Fruit fly (Drosophila melanogaster) whole organism, embryonic: ENCODE results near the gene Irbp18.

ENCODE experiments used
- C15 ChIP-seq: fragments of 200-800 bp; sonication (Bioruptor generic); IDR thresholded peaks from 3 replicates; pipeline ENCODE4 v1.3.6; 2022; ENCODE audit warnings: missing biosample characterization, missing genetic modification characterization
- CG10209 ChIP-seq: fragments of 200-800 bp; sonication (Bioruptor generic); optimal IDR thresholded peaks from 3 replicates; lab custom pipeline; 2017; ENCODE audit warnings: missing biosample characterization, mild to moderate bottlenecking, missing genetic modification characterization, missing genetic modification reagents
- CG11085 ChIP-seq: fragments of 200-800 bp; sonication (Bioruptor generic); IDR thresholded peaks from 2 replicates; pipeline ENCODE4 v1.3.6; 2022; ENCODE audit warnings: missing biosample characterization, missing genetic modification characterization
- CG12155 ChIP-seq: fragments of 200-800 bp; sonication (Bioruptor generic); optimal IDR thresholded peaks from 3 replicates; lab custom pipeline; 2016; ENCODE audit warnings: missing biosample characterization, missing genetic modification characterization
- CG12236 ChIP-seq: fragments of 200-800 bp; sonication (Bioruptor generic); optimal IDR thresholded peaks from 2 replicates; lab custom pipeline; 2016; ENCODE audit warnings: missing biosample characterization, missing genetic modification characterization
- CG1233 ChIP-seq: fragments of 200-800 bp; sonication (Bioruptor generic); optimal IDR thresholded peaks from 4 replicates; lab custom pipeline; 2018; ENCODE audit warnings: missing biosample characterization, mild to moderate bottlenecking, missing genetic modification characterization
- CG12769 ChIP-seq: fragments of 200-800 bp; sonication (Bioruptor generic); optimal IDR thresholded peaks from 2 replicates; lab custom pipeline; 2019; ENCODE audit warnings: missing biosample characterization, mild to moderate bottlenecking, missing genetic modification characterization, moderate library complexity
- CG13287 ChIP-seq: fragments of 200-800 bp; sonication (Bioruptor generic); IDR thresholded peaks from 2 replicates; pipeline ENCODE4 v1.3.6; 2022; ENCODE audit warnings: missing biosample characterization, missing genetic modification characterization; ENCODE audit not compliant: partially characterized antibody
- CG13775 ChIP-seq: fragments of 200-800 bp; sonication (Bioruptor generic); optimal IDR thresholded peaks from 3 replicates; lab custom pipeline; 2017; ENCODE audit warnings: missing biosample characterization, mild to moderate bottlenecking, missing genetic modification characterization
- CG14050 ChIP-seq: fragments of 200-800 bp; sonication (Bioruptor generic); IDR thresholded peaks from 3 replicates; pipeline ENCODE4 v1.3.6; 2022; ENCODE audit warnings: missing biosample characterization, missing genetic modification characterization
- CG14860 ChIP-seq: fragments of 200-800 bp; sonication (Bioruptor generic); IDR thresholded peaks from 3 replicates; pipeline ENCODE4 v1.3.6; 2022; ENCODE audit warnings: missing biosample characterization, missing genetic modification characterization; ENCODE audit not compliant: partially characterized antibody
- CG15269 ChIP-seq: fragments of 200-800 bp; sonication (Bioruptor generic); optimal IDR thresholded peaks from 2 replicates; lab custom pipeline; 2018; ENCODE audit warnings: missing biosample characterization, mild to moderate bottlenecking, missing genetic modification characterization, moderate library complexity
- CG17359 ChIP-seq: fragments of 200-800 bp; sonication (Bioruptor generic); optimal IDR thresholded peaks from 3 replicates; lab custom pipeline; 2018; ENCODE audit warnings: missing biosample characterization, mild to moderate bottlenecking, missing genetic modification characterization, moderate library complexity
- CG17802 ChIP-seq: fragments of 200-800 bp; sonication (Bioruptor generic); optimal IDR thresholded peaks from 2 replicates; lab custom pipeline; 2018; ENCODE audit warnings: missing biosample characterization, mild to moderate bottlenecking, missing genetic modification characterization, moderate library complexity
- CG1792 ChIP-seq: fragments of 200-800 bp; sonication (Bioruptor generic); optimal IDR thresholded peaks from 2 replicates; lab custom pipeline; 2016; ENCODE audit warnings: missing biosample characterization, missing genetic modification characterization
- CG2116 ChIP-seq: fragments of 200-800 bp; sonication (Bioruptor generic); optimal IDR thresholded peaks from 3 replicates; lab custom pipeline; 2018; ENCODE audit warnings: missing biosample characterization, mild to moderate bottlenecking, missing genetic modification characterization
- CG30403 ChIP-seq: fragments of 200-800 bp; sonication (Bioruptor generic); optimal IDR thresholded peaks from 3 replicates; lab custom pipeline; 2016; ENCODE audit warnings: missing biosample characterization, missing genetic modification characterization
- CG3838 ChIP-seq: fragments of 200-800 bp; sonication (Bioruptor generic); optimal IDR thresholded peaks from 3 replicates; lab custom pipeline; 2016; ENCODE audit warnings: missing biosample characterization, missing genetic modification characterization
- CG4360 ChIP-seq: fragments of 200-800 bp; sonication (Bioruptor generic); IDR thresholded peaks from 2 replicates; pipeline ENCODE4 v1.3.6; 2022; ENCODE audit warnings: missing biosample characterization, missing genetic modification characterization
- CG4707 ChIP-seq: fragments of 200-800 bp; sonication (Bioruptor generic); optimal IDR thresholded peaks from 2 replicates; lab custom pipeline; 2018; ENCODE audit warnings: missing biosample characterization, mild to moderate bottlenecking, missing genetic modification characterization, moderate library complexity
- CG7271 ChIP-seq: fragments of 200-800 bp; sonication (Bioruptor generic); optimal IDR thresholded peaks from 2 replicates; lab custom pipeline; 2018; ENCODE audit warnings: missing biosample characterization, mild to moderate bottlenecking, missing genetic modification characterization, moderate library complexity
- CG7987 ChIP-seq: fragments of 200-800 bp; sonication (Bioruptor generic); optimal IDR thresholded peaks from 2 replicates; lab custom pipeline; 2018; ENCODE audit warnings: missing biosample characterization, mild to moderate bottlenecking, missing genetic modification characterization, moderate library complexity
- CTCF ChIP-seq: fragments of 200-800 bp; sonication (Bioruptor generic); optimal IDR thresholded peaks from 2 replicates; lab custom pipeline; 2017; ENCODE audit warnings: missing biosample characterization, mild to moderate bottlenecking, missing genetic modification characterization, moderate library complexity
- CkIIα-i1 ChIP-seq: fragments of 200-800 bp; sonication (Bioruptor generic); IDR thresholded peaks from 2 replicates; pipeline ENCODE4 v1.3.6; 2022; ENCODE audit warnings: missing biosample characterization, missing genetic modification characterization
- D19A ChIP-seq: fragments of 200-800 bp; optimal IDR thresholded peaks from 3 replicates; lab custom pipeline; 2019; ENCODE audit warnings: missing biosample characterization, mild to moderate bottlenecking, missing genetic modification characterization, moderate library complexity
- Dbx ChIP-seq: fragments of 200-800 bp; sonication (Bioruptor generic); IDR thresholded peaks from 3 replicates; pipeline ENCODE4 v1.3.6; 2022; ENCODE audit warnings: missing biosample characterization, missing genetic modification characterization
- Fer1 ChIP-seq: fragments of 200-800 bp; sonication (Bioruptor generic); optimal IDR thresholded peaks from 2 replicates; lab custom pipeline; 2017; ENCODE audit warnings: missing biosample characterization, mild to moderate bottlenecking, missing genetic modification characterization
- HLHmδ ChIP-seq: fragments of 200-800 bp; sonication (Bioruptor generic); optimal IDR thresholded peaks from 2 replicates; lab custom pipeline; 2018; ENCODE audit warnings: missing biosample characterization, mild to moderate bottlenecking, missing genetic modification characterization, moderate library complexity
- Mrtf ChIP-seq: fragments of 200-800 bp; sonication (Bioruptor generic); IDR thresholded peaks from 3 replicates; pipeline ENCODE4 v1.3.6; 2022; ENCODE audit warnings: missing biosample characterization, missing genetic modification characterization
- Usf ChIP-seq: fragments of 200-800 bp; sonication (Bioruptor generic); optimal IDR thresholded peaks from 2 replicates; lab custom pipeline; 2017; ENCODE audit warnings: missing genotype, missing biosample characterization, missing genetic modification characterization
- Xrp1 ChIP-seq: fragments of 200-800 bp; sonication (Bioruptor generic); IDR thresholded peaks from 2 replicates; pipeline ENCODE4 v1.3.6; 2022; ENCODE audit warnings: missing biosample characterization, missing genetic modification characterization
- ac ChIP-seq: fragments of 200-800 bp; sonication (Bioruptor generic); optimal IDR thresholded peaks from 3 replicates; lab custom pipeline; 2017; ENCODE audit warnings: missing biosample characterization, mild to moderate bottlenecking, missing genetic modification characterization
- ara ChIP-seq: fragments of 200-800 bp; sonication (Bioruptor generic); IDR thresholded peaks from 2 replicates; pipeline ENCODE4 v1.3.6; 2022; ENCODE audit warnings: missing biosample characterization, missing genetic modification characterization
- ato ChIP-seq: fragments of 200-800 bp; sonication (Bioruptor generic); IDR thresholded peaks from 2 replicates; pipeline ENCODE4 v1.3.6; 2022; ENCODE audit warnings: missing biosample characterization, missing genetic modification characterization; ENCODE audit not compliant: partially characterized antibody
- cad ChIP-seq: fragments of >200 bp; optimal IDR thresholded peaks from 2 replicates; lab custom pipeline; 2017; ENCODE audit warnings: missing biosample characterization, missing genetic modification characterization
- dm ChIP-seq: fragments of 200-800 bp; sonication (Bioruptor generic); optimal IDR thresholded peaks from 3 replicates; lab custom pipeline; 2016; ENCODE audit warnings: missing biosample characterization, missing genetic modification characterization
- nau ChIP-seq: fragments of 200-800 bp; sonication (Bioruptor generic); optimal IDR thresholded peaks from 3 replicates; lab custom pipeline; 2017; ENCODE audit warnings: missing biosample characterization, mild to moderate bottlenecking, missing genetic modification characterization, missing genetic modification reagents
- odd ChIP-seq: fragments of 200-800 bp; sonication (Bioruptor generic); optimal IDR thresholded peaks from 2 replicates; lab custom pipeline; 2017; ENCODE audit warnings: missing biosample characterization, mild to moderate bottlenecking, missing genetic modification characterization
- pan ChIP-seq, 4 experiments: fragments of >200 bp in 3 of 4; fragments of 200-800 bp in 1 of 4; sonication (Bioruptor generic) in 1 of 4; optimal IDR thresholded peaks in 3 of 4; IDR thresholded peaks in 1 of 4; 2 replicates each; pipeline versions ENCODE4 v1.3.6 to Lab custom; 2017 to 2022; ENCODE audit warnings: missing biosample characterization in 2 of 4, missing genetic modification characterization in 2 of 4, mixed read lengths in 1 of 4
- pho ChIP-seq: fragments of 200-800 bp; sonication (Bioruptor generic); optimal IDR thresholded peaks from 2 replicates; lab custom pipeline; 2016; ENCODE audit warnings: missing biosample characterization, missing genetic modification characterization
- schlank ChIP-seq: fragments of 200-800 bp; sonication (Bioruptor generic); optimal IDR thresholded peaks from 2 replicates; lab custom pipeline; 2018; ENCODE audit warnings: missing biosample characterization, mild to moderate bottlenecking, missing genetic modification characterization
- sens-2 ChIP-seq: fragments of 200-800 bp; sonication (Bioruptor generic); IDR thresholded peaks from 2 replicates; pipeline ENCODE4 v1.3.6; 2022; ENCODE audit warnings: missing biosample characterization, missing genetic modification characterization
- seq ChIP-seq: fragments of 200-800 bp; sonication (Bioruptor generic); IDR thresholded peaks from 2 replicates; pipeline ENCODE4 v1.3.6; 2022; ENCODE audit warnings: missing biosample characterization, missing genetic modification characterization
- so ChIP-seq: fragments of 200-800 bp; sonication (Bioruptor generic); IDR thresholded peaks from 3 replicates; pipeline ENCODE4 v1.3.6; 2022; ENCODE audit warnings: missing biosample characterization, missing genetic modification characterization
- sqz ChIP-seq: fragments of 200-800 bp; sonication (Bioruptor generic); optimal IDR thresholded peaks from 3 replicates; lab custom pipeline; 2018; ENCODE audit warnings: missing biosample characterization, mild to moderate bottlenecking, missing genetic modification characterization
- sr ChIP-seq: fragments of 200-800 bp; sonication (Bioruptor generic); IDR thresholded peaks from 3 replicates; pipeline ENCODE4 v1.3.6; 2022; ENCODE audit warnings: missing biosample characterization, missing genetic modification characterization
- stc ChIP-seq: fragments of 200-800 bp; sonication (Bioruptor generic); IDR thresholded peaks from 2 replicates; pipeline ENCODE4 v1.3.6; 2022; ENCODE audit warnings: missing biosample characterization, missing genetic modification characterization
- sug ChIP-seq: fragments of 200-800 bp; optimal IDR thresholded peaks from 2 replicates; lab custom pipeline; 2019; ENCODE audit warnings: missing biosample characterization, mild to moderate bottlenecking, missing genetic modification characterization, moderate library complexity
- tgo ChIP-seq: fragments of 200-800 bp; sonication (Bioruptor generic); IDR thresholded peaks from 3 replicates; pipeline ENCODE4 v1.3.6; 2022; ENCODE audit warnings: missing biosample characterization, missing genetic modification characterization
- tin ChIP-seq: fragments of 200-800 bp; sonication (Bioruptor generic); optimal IDR thresholded peaks from 3 replicates; lab custom pipeline; 2016; ENCODE audit warnings: missing biosample characterization, missing genetic modification characterization
- trem ChIP-seq: fragments of 200-800 bp; optimal IDR thresholded peaks from 3 replicates; lab custom pipeline; 2019; ENCODE audit warnings: missing biosample characterization, mild to moderate bottlenecking, missing genetic modification characterization, moderate library complexity
- vfl ChIP-seq: fragments of 200-800 bp; sonication (Bioruptor generic); optimal IDR thresholded peaks from 2 replicates; lab custom pipeline; 2016; ENCODE audit warnings: missing biosample characterization, missing genetic modification characterization
- wor ChIP-seq: fragments of 200-800 bp; sonication (Bioruptor generic); IDR thresholded peaks from 2 replicates; pipeline ENCODE4 v1.3.6; 2022; ENCODE audit warnings: missing biosample characterization, missing genetic modification characterization

Irbp18 gene

DNA sequence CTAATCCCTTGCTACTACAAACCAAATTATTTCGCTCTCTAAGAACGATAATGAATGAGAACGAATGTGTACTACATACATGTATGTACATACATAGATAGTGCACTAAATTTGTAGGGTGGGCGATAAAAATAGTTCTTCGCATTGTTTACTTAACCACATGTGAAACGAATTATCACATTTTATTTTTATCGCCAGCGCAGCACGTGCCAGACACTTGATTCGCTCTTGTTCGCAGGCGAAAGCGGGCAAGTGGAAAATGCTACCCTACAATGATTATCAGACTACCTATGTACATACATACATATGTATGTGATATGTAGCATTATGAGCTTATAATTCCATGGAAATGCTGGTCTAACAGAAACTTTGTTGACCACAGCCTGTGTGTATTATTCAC is 12.2 kb downstream of the Irbp18 start (continued):
- TF ChIP-seq CG13775 (GFP tag; lab: Kevin White, UChicago) (no peak), HLHmδ (GFP tag; lab: Kevin White, UChicago) (peak; percentile 28), CG17359 (no peak), Fer1 (GFP tag; lab: Kevin White, UChicago) (peak; percentile 43), CG13287 (no peak), CG2116 (no peak), CG3838 (GFP tag; lab: Kevin White, UChicago) (no peak), CG15269 (no peak), CG7271 (tag; lab: Kevin White, UChicago) (no peak), D19A (no peak), stc (GFP tag; lab: Robert Waterston, UW) (no peak), CG12769 (tag; lab: Kevin White, UChicago) (no peak), schlank (tag; lab: Kevin White, UChicago) (no peak), CG7987 (GFP tag; lab: Kevin White, UChicago) (peak; percentile 35), wor (no peak), vfl (GFP tag; lab: Kevin White, UChicago) (no peak), Xrp1 (GFP tag; lab: Robert Waterston, UW) (no peak), Dbx (GFP tag; lab: Robert Waterston, UW) (no peak), CG1792 (no peak), CG4360 (no peak), CG4707 (GFP tag; lab: Kevin White, UChicago) (no peak), tin (GFP tag; lab: Kevin White, UChicago) (no peak), tgo (no peak), Usf (GFP tag; lab: Kevin White, UChicago) (no peak), ato (no peak), CG12236 (GFP tag; lab: Kevin White, UChicago) (no peak), CkIIα-i1 (GFP tag; lab: Robert Waterston, UW) (no peak), odd (GFP tag; lab: Kevin White, UChicago) (no peak), pho (GFP tag; lab: Kevin White, UChicago) (no peak), CG10209 (no peak), nau (GFP tag; lab: Kevin White, UChicago) (no peak), CG14860 (no peak), sens-2 (GFP tag; lab: Robert Waterston, UW) (no peak), CG14050 (no peak), CG30403 (no peak), CG17802 (tag; lab: Kevin White, UChicago) (no peak), pan (optimal IDR thresholded peaks at IDR 0.05; lab: Kevin White, UChicago) (no peak), pan (GFP tag; optimal IDR thresholded peaks at IDR 0.05 in 1 of 2, IDR thresholded peaks at IDR 0.05 in 1 of 2) (no peak), C15 (GFP tag; lab: Robert Waterston, UW) (no peak), dm (peak; percentile 29), sr (GFP tag; lab: Robert Waterston, UW) (no peak), sug (tag; lab: Kevin White, UChicago) (peak; percentile 92), CTCF (no peak), so (GFP tag; lab: Robert Waterston, UW) (0 out of 3 replicates have a peak, but pooled peaks have one; percentile 31), CG11085 (GFP tag; lab: Robert Waterston, UW) (no peak), CG12155 (no peak), ac (GFP tag; lab: Kevin White, UChicago) (no peak), ara (GFP tag; lab: Robert Waterston, UW) (no peak), trem (no peak), Mrtf (GFP tag; lab: Robert Waterston, UW) (no peak), CG1233 (GFP tag; lab: Kevin White, UChicago) (no peak), seq (GFP tag; lab: Robert Waterston, UW) (no peak), cad (no peak), sqz (GFP tag; lab: Kevin White, UChicago) (no peak)
